Fruit fly (Drosophila melanogaster): Measurements from ENCODE around the gene CG34331.

DNA sequence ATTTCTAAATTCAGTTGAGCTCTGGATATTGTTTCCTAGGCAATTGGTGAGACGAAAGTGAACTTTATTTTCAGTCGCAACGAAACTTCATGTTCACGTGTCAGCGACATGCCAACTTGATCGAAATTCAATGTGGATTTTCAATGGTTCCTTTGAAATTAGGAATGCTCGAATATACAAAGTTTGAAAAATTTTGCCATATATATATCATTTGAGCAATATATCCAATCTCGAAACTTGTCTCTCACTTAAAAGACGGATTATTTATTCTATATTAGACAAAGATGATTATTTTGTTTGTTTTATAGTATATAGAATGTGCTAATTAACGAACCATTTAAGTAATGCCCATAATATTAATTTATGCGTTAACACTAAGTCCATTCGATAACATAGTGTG lies 11.8 kb upstream of the CG34331 start, which contains the start of gene karr:
- TF ChIP-seq CG8478 (optimal IDR thresholded peaks at IDR 0.05), result no peak
- TF ChIP-seq CTCF (optimal IDR thresholded peaks at IDR 0.05), result no peak

All from S2 (cell line).